Worm (Caenorhabditis elegans): ENCODE results near the gene C28A5.1.

DNA sequence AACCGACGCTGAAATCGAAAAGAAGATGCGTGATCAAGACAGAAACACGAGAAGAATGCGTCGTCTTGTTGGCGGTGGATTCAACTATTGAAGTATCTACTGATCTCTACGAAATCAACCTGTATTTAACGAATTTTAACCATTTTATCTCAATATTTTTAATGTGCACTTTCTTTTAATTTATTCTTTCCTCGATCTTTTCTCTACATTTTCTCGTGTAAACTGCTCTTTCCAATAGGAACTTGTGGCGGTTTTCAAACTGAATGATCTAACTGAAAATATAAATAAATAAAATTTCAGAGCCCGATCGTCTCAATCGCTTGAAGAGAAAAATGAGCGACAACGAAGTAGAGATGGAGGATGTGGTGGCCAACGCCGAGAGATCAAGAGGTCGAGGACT is 28.2 kb downstream of the C28A5.1 start, which contains the start of gene rnp-4:
- TF ChIP-seq ceh-9 (tag; optimal IDR thresholded peaks at IDR 0.05) (no peak), fax-1 (tag; optimal IDR thresholded peaks at IDR 0.05) (no peak), pha-4 (tag; optimal IDR thresholded peaks at IDR 0.05) (no peak), C08G9.2 (tag; optimal IDR thresholded peaks at IDR 0.05) (no peak), ceh-48 (tag; optimal IDR thresholded peaks at IDR 0.05) (no peak), pha-2 (tag; optimal IDR thresholded peaks at IDR 0.05) (no peak), elt-2 (tag; optimal IDR thresholded peaks at IDR 0.05) (no peak), ceh-2 (tag; optimal IDR thresholded peaks at IDR 0.05) (no peak), dve-1 (tag; optimal IDR thresholded peaks at IDR 0.05) (no peak), elt-4 (tag; optimal IDR thresholded peaks at IDR 0.05) (no peak), ceh-22 (tag; optimal IDR thresholded peaks at IDR 0.05) (no peak), dmd-4 (tag; optimal IDR thresholded peaks at IDR 0.05; ENCODE audit: borderline replicate concordance) (no peak), rnt-1 (tag; optimal IDR thresholded peaks at IDR 0.05) (no peak), hlh-30 (tag; optimal IDR thresholded peaks at IDR 0.05; ENCODE audit: insufficient read depth) (no peak)
